Worm (Caenorhabditis elegans): ENCODE data around the gene nas-14.

nas-14 gene

DNA sequence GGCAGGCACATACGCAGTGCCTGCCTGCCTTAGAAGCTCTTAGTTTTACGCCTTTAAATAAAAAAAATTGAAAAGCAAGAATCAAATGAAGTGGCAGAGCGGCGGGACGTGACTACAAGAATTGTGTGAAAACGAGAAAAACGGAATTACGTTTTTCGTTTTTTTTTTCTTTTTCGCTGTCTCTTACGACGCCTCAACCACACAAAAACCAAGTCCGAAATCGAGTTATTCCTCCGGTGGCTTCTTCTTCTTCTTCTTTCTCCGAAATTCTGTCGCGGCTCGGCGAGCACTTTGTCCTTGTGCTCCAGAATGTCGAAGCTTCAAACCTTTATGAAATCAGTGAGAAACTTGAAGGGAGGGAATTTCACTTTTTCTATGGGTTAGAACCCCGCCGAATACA is 50.3 kb downstream of the nas-14 start:
- no peak for TF ChIP-seq nhr-12 (tag; optimal IDR thresholded peaks at IDR 0.05)
- TF ChIP-seq unc-55 (GFP tag; optimal IDR thresholded peaks at IDR 0.05) = no peak
- no peak for TF ChIP-seq unc-62 (GFP tag; optimal IDR thresholded peaks at IDR 0.05)
- TF ChIP-seq crh-2 (tag; optimal IDR thresholded peaks at IDR 0.05) = no peak
- TF ChIP-seq sma-9 (GFP tag; optimal IDR thresholded peaks at IDR 0.05) = no peak
- no peak for TF ChIP-seq sma-9 (tag; optimal IDR thresholded peaks at IDR 0.05)
- no peak for TF ChIP-seq elt-3 (tag; optimal IDR thresholded peaks at IDR 0.05)
- TF ChIP-seq nhr-25 (tag; optimal IDR thresholded peaks at IDR 0.05) = no peak
- TF ChIP-seq egl-27 (tag; optimal IDR thresholded peaks at IDR 0.05) = no peak
- TF ChIP-seq Y55F3AM.14 (GFP tag; optimal IDR thresholded peaks at IDR 0.05) = no peak
- no peak for TF ChIP-seq gmeb-1 (tag; optimal IDR thresholded peaks at IDR 0.05)
- no peak for TF ChIP-seq zag-1 (tag; optimal IDR thresholded peaks at IDR 0.05)
- TF ChIP-seq skn-1 (tag; optimal IDR thresholded peaks at IDR 0.05) = no peak
- TF ChIP-seq ZK546.5 (tag; optimal IDR thresholded peaks at IDR 0.05) = no peak
- no peak for TF ChIP-seq aly-2 (tag; optimal IDR thresholded peaks at IDR 0.05)

DNA sequence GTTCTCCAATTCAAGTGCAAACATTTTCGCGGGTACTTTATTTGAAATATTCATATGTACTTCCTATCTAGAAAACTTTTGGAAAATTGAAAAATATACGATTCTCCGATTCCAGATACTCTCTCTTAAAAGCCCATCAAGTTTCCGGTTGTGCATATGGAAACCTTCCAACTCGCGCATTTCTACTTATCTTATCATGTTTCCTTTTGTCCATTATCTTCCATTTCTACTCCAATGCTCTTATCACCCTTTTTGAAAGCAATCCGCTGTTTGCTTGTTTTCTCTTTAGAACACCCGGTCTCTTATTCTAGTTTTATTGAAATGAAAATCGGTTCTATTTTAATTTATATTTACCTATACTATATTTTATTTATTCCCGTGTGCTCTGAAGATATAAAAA is 51.3 kb downstream of the nas-14 start, which contains the start of gene C48D1.5:
Gene C48D1.5 (plus strand): TSS at position 301 of the 400 bp plus-strand sequence.
- no peak for TF ChIP-seq ZK546.5 (tag; optimal IDR thresholded peaks at IDR 0.05)
- TF ChIP-seq blmp-1 (tag; optimal IDR thresholded peaks at IDR 0.05; ENCODE audit: insufficient read depth) = no peak
- no peak for TF ChIP-seq ceh-16 (tag; optimal IDR thresholded peaks at IDR 0.05)
- TF ChIP-seq F13H6.1 (tag; optimal IDR thresholded peaks at IDR 0.05) = no peak
- no peak for TF ChIP-seq ama-1 (optimal IDR thresholded peaks at IDR 0.05)
- no peak for TF ChIP-seq crh-2 (tag; optimal IDR thresholded peaks at IDR 0.05)
- no peak for TF ChIP-seq sem-4 (tag; optimal IDR thresholded peaks at IDR 0.05)
